Worm (Caenorhabditis elegans) whole organism, early embryonic: ENCODE measurements around the gene Y73F4A.3.

ENCODE experiments used
- B0310.2 ChIP-seq: sonication (generic microtip); optimal IDR thresholded peaks from 2 replicates; lab custom pipeline; 2016; ENCODE audit warnings: mild to moderate bottlenecking, missing genetic modification characterization, missing compliant biosample characterization
- F13C5.2 ChIP-seq: sonication (generic microtip); optimal IDR thresholded peaks from 2 replicates; lab custom pipeline; 2017; ENCODE audit warnings: mild to moderate bottlenecking, missing genetic modification characterization, inconsistent platforms, missing compliant biosample characterization
- aly-1 ChIP-seq: sonication (generic microtip); optimal IDR thresholded peaks from 2 replicates; lab custom pipeline; 2016; ENCODE audit warnings: missing genetic modification characterization, missing compliant biosample characterization
- ama-1 ChIP-seq: fragments of 150-350 bp; optimal IDR thresholded peaks from 2 replicates; lab custom pipeline; 2014
- ceh-36 ChIP-seq: sonication (generic microtip); optimal IDR thresholded peaks from 2 replicates; lab custom pipeline; 2016; ENCODE audit warnings: missing genetic modification characterization, inconsistent platforms, missing compliant biosample characterization
- ets-7 ChIP-seq: sonication (generic microtip); optimal IDR thresholded peaks from 2 replicates; lab custom pipeline; 2016; ENCODE audit warnings: missing genotype, missing genetic modification characterization, missing compliant biosample characterization
- flt-1 ChIP-seq: fragments of 200-800 bp; sonication (Bioruptor generic); IDR thresholded peaks from 2 replicates; pipeline ENCODE4 v1.3.6; 2022; ENCODE audit warnings: missing genetic modification characterization, missing compliant biosample characterization
- hmbx-1 ChIP-seq: sonication (generic microtip); optimal IDR thresholded peaks from 2 replicates; lab custom pipeline; 2016; ENCODE audit warnings: mild to moderate bottlenecking, missing genetic modification characterization, missing compliant biosample characterization
- hmg-4 ChIP-seq: fragments of 200-800 bp; sonication (Bioruptor generic); optimal IDR thresholded peaks from 2 replicates; lab custom pipeline; 2018; ENCODE audit warnings: mild to moderate bottlenecking, missing genetic modification characterization, missing compliant biosample characterization
- hnd-1 ChIP-seq: sonication (generic microtip); optimal IDR thresholded peaks from 2 replicates; lab custom pipeline; 2016; ENCODE audit warnings: missing genetic modification characterization, missing compliant biosample characterization
- pes-1 ChIP-seq: fragments of 200-800 bp; sonication (Bioruptor generic); IDR thresholded peaks from 2 replicates; pipeline ENCODE4 v1.3.6; 2022; ENCODE audit warnings: missing genetic modification reagents, missing genetic modification characterization, missing compliant biosample characterization
- scrt-1 ChIP-seq: fragments of 200-800 bp; sonication (Bioruptor generic); IDR thresholded peaks from 2 replicates; pipeline ENCODE4 v1.3.6; 2022; ENCODE audit warnings: missing genetic modification characterization, missing compliant biosample characterization
- sea-1 ChIP-seq: fragments of 200-800 bp; sonication (Bioruptor generic); conservative IDR thresholded peaks from 2 replicates; pipeline ENCODE4 v1.3.6; 2022; ENCODE audit warnings: missing genetic modification characterization, missing compliant biosample characterization
- tbx-11 ChIP-seq: fragments of 200-800 bp; sonication (Bioruptor generic); IDR thresholded peaks from 2 replicates; pipeline ENCODE4 v1.3.6; 2022; ENCODE audit warnings: missing genetic modification characterization, missing compliant biosample characterization
- tbx-37 ChIP-seq: fragments of 200-800 bp; sonication (Bioruptor generic); conservative IDR thresholded peaks from 2 replicates; pipeline ENCODE4 v1.3.6; 2022; ENCODE audit warnings: missing genetic modification reagents, missing genetic modification characterization, missing compliant biosample characterization
- tra-4 ChIP-seq: sonication (generic microtip); optimal IDR thresholded peaks from 2 replicates; lab custom pipeline; 2017; ENCODE audit warnings: missing genetic modification characterization, missing compliant biosample characterization

The Y73F4A.3 gene

DNA sequence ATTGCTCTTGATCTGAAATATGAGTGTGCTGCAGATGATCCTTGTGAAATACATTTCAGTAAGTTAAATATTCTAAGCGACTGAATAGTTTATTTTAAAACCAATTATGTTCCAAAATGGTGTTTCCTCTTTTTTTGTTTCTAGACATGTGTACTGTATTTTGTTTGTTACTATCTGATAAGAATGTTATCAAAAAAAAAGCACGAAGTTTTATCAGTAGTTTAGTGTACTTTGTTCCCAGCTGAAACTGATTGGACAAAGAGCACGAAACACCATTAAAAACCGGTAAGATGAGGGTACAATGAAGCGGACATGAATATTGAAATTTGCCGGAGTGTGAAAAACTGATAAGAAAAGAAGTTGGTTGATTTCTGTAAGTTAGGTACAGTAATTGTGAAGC lies 29.9 kb upstream of the Y73F4A.3 start:
- TF ChIP-seq hnd-1, result no peak
- TF ChIP-seq tra-4, result no peak
- TF ChIP-seq ceh-36 (tag; lab: Kevin White, UChicago), result no peak
- TF ChIP-seq F13C5.2 (tag; lab: Kevin White, UChicago), result no peak
- no peak for TF ChIP-seq ets-7 (tag; lab: Kevin White, UChicago)
- TF ChIP-seq pes-1 (GFP tag; lab: Robert Waterston, UW), result no peak
- TF ChIP-seq flt-1 (GFP tag; lab: Robert Waterston, UW), result no peak

DNA sequence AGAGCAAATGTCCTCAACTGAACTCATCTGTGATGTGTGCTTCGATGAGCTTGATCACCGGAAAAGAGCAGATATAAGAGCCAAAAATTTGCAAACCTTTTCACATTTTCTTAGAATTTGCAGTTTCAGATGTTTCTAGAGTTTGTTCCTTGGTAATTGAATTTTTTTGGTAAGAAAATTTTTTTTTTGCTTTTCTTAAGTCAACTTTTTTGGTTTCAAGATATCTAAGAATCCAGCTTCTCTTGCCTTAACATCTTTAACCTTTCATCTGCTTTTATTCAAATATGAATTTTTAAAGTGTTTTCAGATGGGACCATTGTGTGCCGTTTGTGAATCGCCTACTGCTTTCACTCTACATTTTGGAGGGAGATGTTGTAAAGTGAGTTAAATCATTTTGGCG lies 29.4 kb upstream of the Y73F4A.3 start, which contains the start of gene nhr-11:
nhr-11 (plus strand) TSS at position 301 of the 400 bp plus-strand sequence.
- TF ChIP-seq ceh-36 (tag; lab: Kevin White, UChicago), result no peak
- no peak for TF ChIP-seq F13C5.2 (tag; lab: Kevin White, UChicago)
- TF ChIP-seq tra-4, result no peak
- no peak for TF ChIP-seq sea-1 (GFP tag; lab: Robert Waterston, UW)
- TF ChIP-seq hmg-4 (GFP tag; lab: Kevin White, UChicago), result no peak
- TF ChIP-seq tbx-37, result no peak
- no peak for TF ChIP-seq ama-1
- TF ChIP-seq hnd-1, result no peak
- TF ChIP-seq B0310.2 (tag; lab: Kevin White, UChicago), result no peak
- TF ChIP-seq flt-1 (GFP tag; lab: Robert Waterston, UW), result no peak

DNA sequence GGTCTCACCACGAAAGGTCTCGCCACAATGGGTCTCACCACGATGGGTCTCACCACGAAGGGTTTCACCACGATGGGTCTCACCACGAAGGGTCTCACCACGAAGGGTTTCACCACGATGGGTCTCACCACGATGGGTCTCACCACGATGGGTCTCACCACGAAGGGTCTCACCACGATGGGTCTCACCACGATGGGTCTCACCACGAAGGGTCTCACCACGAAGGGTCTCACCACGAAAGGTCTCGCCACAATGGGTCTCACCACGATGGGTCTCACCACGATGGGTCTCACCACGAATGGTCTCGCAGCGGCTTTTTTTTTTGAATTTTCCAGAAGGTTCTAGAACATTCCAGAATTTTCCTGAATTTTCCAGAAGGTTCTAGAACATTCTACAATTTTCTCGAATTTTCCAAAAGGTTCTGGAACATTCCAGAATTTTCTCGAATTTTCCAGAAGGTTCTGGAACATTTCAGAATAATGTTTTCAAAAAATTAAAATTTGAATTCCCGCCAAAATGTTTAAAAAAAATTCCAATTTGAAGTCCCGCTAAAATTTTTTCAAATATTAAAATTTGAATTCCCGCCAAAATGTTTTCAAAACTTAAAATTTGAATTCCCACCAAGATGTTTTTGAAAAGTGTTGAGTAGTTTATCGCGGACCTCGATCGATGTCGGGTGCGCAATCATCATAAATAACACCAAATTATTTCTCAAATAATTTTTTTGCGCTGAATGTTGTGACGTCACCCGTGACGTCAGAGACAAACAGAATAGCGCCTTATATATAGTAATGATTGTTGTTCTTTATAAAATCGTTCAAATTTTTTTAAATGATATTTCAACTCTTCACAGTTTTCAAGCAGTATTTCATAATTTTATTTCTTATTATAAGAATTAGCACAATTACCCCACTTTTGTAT lies 27.2 kb upstream of the Y73F4A.3 start:
- TF ChIP-seq pes-1 (GFP tag; lab: Robert Waterston, UW), result 0 out of 2 replicates have a peak, but pooled peaks have one; percentile 8

- TF ChIP-seq pes-1 (GFP tag; lab: Robert Waterston, UW) (no peak), sea-1 (GFP tag; lab: Robert Waterston, UW) (no peak), tbx-37 (no peak), aly-1 (no peak), flt-1 (GFP tag; lab: Robert Waterston, UW) (no peak), tbx-11 (GFP tag; lab: Robert Waterston, UW) (no peak), ama-1 (no peak), ceh-36 (tag; lab: Kevin White, UChicago) (no peak), ets-7 (tag; lab: Kevin White, UChicago) (no peak)
These were observed 23.2 kb upstream of the Y73F4A.3 start for ce11 chrIV:9063518-9063917.

ce11 chrIV:9053403-9053802 lies 13.1 kb upstream of the Y73F4A.3 start:
- no peak for TF ChIP-seq scrt-1 (GFP tag; lab: Robert Waterston, UW)
- TF ChIP-seq tra-4, result no peak
- TF ChIP-seq tbx-11 (GFP tag; lab: Robert Waterston, UW), result no peak
- TF ChIP-seq flt-1 (GFP tag; lab: Robert Waterston, UW), result no peak
- no peak for TF ChIP-seq ama-1

ce11 chrIV:9051510-9052175 lies 11.3 kb upstream of the Y73F4A.3 start:
- TF ChIP-seq sea-1 (GFP tag; lab: Robert Waterston, UW) (no peak), ets-7 (tag; lab: Kevin White, UChicago) (no peak), aly-1 (no peak), ceh-36 (tag; lab: Kevin White, UChicago) (no peak)

DNA sequence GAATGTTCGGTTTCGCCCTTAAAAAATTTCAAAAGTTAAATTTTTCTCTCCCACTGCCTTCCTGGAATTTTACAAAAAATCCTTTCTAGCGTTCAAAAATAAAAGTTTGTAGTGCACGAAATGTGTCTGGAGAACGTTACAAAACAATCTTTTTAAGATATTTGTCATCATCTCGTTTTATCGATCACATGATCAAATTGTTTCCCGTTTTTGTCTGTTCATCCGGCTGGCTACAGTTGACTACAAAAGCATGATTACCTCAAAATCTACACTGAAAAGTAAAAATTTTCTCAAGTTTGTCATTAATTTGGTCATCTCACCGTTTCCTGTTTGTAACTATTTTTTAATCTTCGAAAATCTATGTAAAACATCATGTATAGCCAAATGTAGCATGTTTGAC lies 10.7 kb upstream of the Y73F4A.3 start:
- no peak for TF ChIP-seq ama-1
- no peak for TF ChIP-seq flt-1 (GFP tag; lab: Robert Waterston, UW)
- no peak for TF ChIP-seq ceh-36 (tag; lab: Kevin White, UChicago)
- TF ChIP-seq tra-4, result no peak
- no peak for TF ChIP-seq scrt-1 (GFP tag; lab: Robert Waterston, UW)

DNA sequence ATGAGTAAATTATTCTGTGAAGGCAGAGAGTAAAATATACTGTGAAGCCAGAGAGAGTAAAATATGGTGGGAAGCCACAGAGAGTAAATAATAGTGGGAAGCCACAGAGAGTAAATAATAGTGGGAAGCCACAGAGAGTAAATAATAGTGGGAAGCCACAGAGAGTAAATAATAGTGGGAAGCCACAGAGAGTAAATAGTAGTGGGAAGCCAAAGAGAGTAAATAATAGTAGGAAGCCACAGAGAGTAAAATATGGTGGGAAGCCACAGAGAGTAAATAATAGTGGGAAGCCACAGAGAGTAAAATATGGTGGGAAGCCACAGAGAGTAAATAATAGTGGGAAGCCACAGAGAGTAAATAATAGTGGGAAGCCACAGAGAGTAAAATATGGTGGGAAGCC lies 7.8 kb upstream of the Y73F4A.3 start:
- TF ChIP-seq hmbx-1 (tag; lab: Kevin White, UChicago), result peak; percentile 5
- peak; percentile 45 for TF ChIP-seq ets-7 (tag; lab: Kevin White, UChicago)

- TF ChIP-seq aly-1 (no peak), F13C5.2 (tag; lab: Kevin White, UChicago) (no peak), scrt-1 (GFP tag; lab: Robert Waterston, UW) (no peak), tbx-37 (no peak), ceh-36 (tag; lab: Kevin White, UChicago) (no peak), sea-1 (GFP tag; lab: Robert Waterston, UW) (no peak), pes-1 (GFP tag; lab: Robert Waterston, UW) (no peak), ama-1 (no peak), hnd-1 (no peak), ets-7 (tag; lab: Kevin White, UChicago) (no peak), hmg-4 (GFP tag; lab: Kevin White, UChicago) (no peak), tbx-11 (GFP tag; lab: Robert Waterston, UW) (no peak), hmbx-1 (tag; lab: Kevin White, UChicago) (no peak), B0310.2 (tag; lab: Kevin White, UChicago) (no peak), tra-4 (no peak), flt-1 (GFP tag; lab: Robert Waterston, UW) (no peak)
These were observed 5.0 kb upstream of the Y73F4A.3 start, which contains the start of gene Y73F4A.1 for ce11 chrIV:9045252-9045651. TSS of gene Y73F4A.1 (minus strand) at chrIV:9045352.
